Worm (Caenorhabditis elegans): ENCODE measurements around the gene R08F11.7.

DNA sequence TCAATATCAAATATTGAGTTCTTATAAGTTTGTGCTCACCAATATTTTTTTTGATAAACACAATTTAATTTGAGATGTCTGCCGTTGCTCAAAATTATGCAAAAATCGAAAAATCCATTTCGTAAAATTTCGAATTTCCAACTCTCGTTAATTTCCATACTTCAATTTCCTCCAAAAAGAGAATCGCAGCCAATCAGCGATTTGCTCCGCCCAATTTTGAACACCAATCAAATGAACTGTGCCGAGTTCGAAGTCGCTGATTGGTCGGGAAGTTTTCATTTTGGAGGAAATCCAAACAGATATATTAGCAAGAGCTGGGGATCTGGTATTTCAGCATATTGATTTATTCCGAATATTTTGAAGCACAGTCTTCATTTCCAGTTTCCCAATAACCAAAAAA is 18.0 kb downstream of the R08F11.7 start:
- TF ChIP-seq aly-1 (tag; optimal IDR thresholded peaks at IDR 0.05): no peak
- no peak for TF ChIP-seq ama-1 (optimal IDR thresholded peaks at IDR 0.05)
- TF ChIP-seq ceh-13 (GFP tag; optimal IDR thresholded peaks at IDR 0.05): no peak
- TF ChIP-seq flt-1 (GFP tag; IDR thresholded peaks at IDR 0.05): no peak
- TF ChIP-seq scrt-1 (GFP tag; IDR thresholded peaks at IDR 0.05): no peak
- no peak for TF ChIP-seq F13C5.2 (tag; optimal IDR thresholded peaks at IDR 0.05)
- TF ChIP-seq tra-4 (tag; optimal IDR thresholded peaks at IDR 0.05): no peak
- TF ChIP-seq pes-1 (GFP tag; IDR thresholded peaks at IDR 0.05): no peak
- TF ChIP-seq ceh-36 (tag; optimal IDR thresholded peaks at IDR 0.05): no peak
- TF ChIP-seq hmbx-1 (tag; optimal IDR thresholded peaks at IDR 0.05): no peak
- TF ChIP-seq hmg-4 (GFP tag; optimal IDR thresholded peaks at IDR 0.05): no peak
- no peak for TF ChIP-seq ets-7 (tag; optimal IDR thresholded peaks at IDR 0.05)
